Fruit fly (Drosophila melanogaster) whole organism, embryonic: Measurements from ENCODE around the gene JMJD4.

Experiments
- Bteb2 ChIP-seq: fragments of 200-800 bp; sonication (Bioruptor generic); optimal IDR thresholded peaks from 2 replicates; lab custom pipeline; 2016; ENCODE audit warnings: missing biosample characterization, missing genetic modification characterization
- CG10543 ChIP-seq: fragments of 200-800 bp; sonication (Bioruptor generic); optimal IDR thresholded peaks from 3 replicates; lab custom pipeline; 2017; ENCODE audit warnings: missing biosample characterization, mild to moderate bottlenecking, missing genetic modification characterization, moderate library complexity
- CG12071 ChIP-seq: fragments of 200-800 bp; sonication (Bioruptor generic); optimal IDR thresholded peaks from 3 replicates; lab custom pipeline; 2018; ENCODE audit warnings: missing biosample characterization, mild to moderate bottlenecking, missing genetic modification characterization
- CG12219 ChIP-seq: fragments of 200-800 bp; sonication (Bioruptor generic); optimal IDR thresholded peaks from 3 replicates; lab custom pipeline; 2018; ENCODE audit warnings: missing biosample characterization, mild to moderate bottlenecking, missing genetic modification characterization
- CG14965 ChIP-seq: fragments of 200-800 bp; sonication (Bioruptor generic); optimal IDR thresholded peaks from 2 replicates; lab custom pipeline; 2016; ENCODE audit warnings: missing biosample characterization, missing genetic modification characterization, borderline replicate concordance
- CG1529 ChIP-seq: fragments of 200-800 bp; sonication (Bioruptor generic); optimal IDR thresholded peaks from 3 replicates; lab custom pipeline; 2018; ENCODE audit warnings: missing biosample characterization, missing genetic modification characterization
- CG15514 ChIP-seq: fragments of 200-800 bp; sonication (Bioruptor generic); optimal IDR thresholded peaks from 3 replicates; lab custom pipeline; 2017; ENCODE audit warnings: missing biosample characterization, missing genetic modification characterization, mild to moderate bottlenecking, moderate library complexity, missing genetic modification reagents
- CG17612 ChIP-seq: fragments of 200-800 bp; sonication (Bioruptor generic); IDR thresholded peaks from 2 replicates; pipeline ENCODE4 v1.3.6; 2022; ENCODE audit warnings: missing biosample characterization, missing genetic modification characterization
- CG17802 ChIP-seq: fragments of 200-800 bp; sonication (Bioruptor generic); optimal IDR thresholded peaks from 2 replicates; lab custom pipeline; 2018; ENCODE audit warnings: missing biosample characterization, mild to moderate bottlenecking, missing genetic modification characterization, moderate library complexity
- CG1792 ChIP-seq: fragments of 200-800 bp; sonication (Bioruptor generic); optimal IDR thresholded peaks from 2 replicates; lab custom pipeline; 2016; ENCODE audit warnings: missing biosample characterization, missing genetic modification characterization
- CG2120 ChIP-seq: fragments of 200-800 bp; sonication (Bioruptor generic); optimal IDR thresholded peaks from 3 replicates; lab custom pipeline; 2016; ENCODE audit warnings: missing biosample characterization, missing genetic modification characterization
- CG32532 ChIP-seq: fragments of 200-800 bp; sonication (Bioruptor generic); IDR thresholded peaks from 2 replicates; pipeline ENCODE4 v1.3.6; 2022; ENCODE audit warnings: missing biosample characterization, missing genetic modification characterization
- CG32772 ChIP-seq: fragments of 200-800 bp; sonication (Bioruptor generic); IDR thresholded peaks from 2 replicates; pipeline ENCODE4 v1.3.6; 2022; ENCODE audit warnings: missing biosample characterization, missing genetic modification characterization
- CG3407 ChIP-seq: fragments of 200-800 bp; sonication (Bioruptor generic); optimal IDR thresholded peaks from 2 replicates; lab custom pipeline; 2018; ENCODE audit warnings: missing biosample characterization, mild to moderate bottlenecking, missing genetic modification characterization
- CG34376 ChIP-seq: fragments of 200-800 bp; sonication (Bioruptor generic); optimal IDR thresholded peaks from 2 replicates; lab custom pipeline; 2018; ENCODE audit warnings: missing biosample characterization, mild to moderate bottlenecking, missing genetic modification characterization
- CG6765 ChIP-seq: fragments of 200-800 bp; sonication (Bioruptor generic); optimal IDR thresholded peaks from 3 replicates; lab custom pipeline; 2017; ENCODE audit warnings: missing biosample characterization, mild to moderate bottlenecking, missing genetic modification characterization
- CG6813 ChIP-seq: fragments of 200-800 bp; sonication (Bioruptor generic); optimal IDR thresholded peaks from 2 replicates; lab custom pipeline; 2017; ENCODE audit warnings: missing biosample characterization, missing genetic modification characterization, mild to moderate bottlenecking, moderate library complexity, missing genetic modification reagents
- CG8388 ChIP-seq: fragments of 200-800 bp; sonication (Bioruptor generic); optimal IDR thresholded peaks from 2 replicates; lab custom pipeline; 2019; ENCODE audit warnings: missing biosample characterization, mild to moderate bottlenecking, missing genetic modification characterization, moderate library complexity
- CG9817 ChIP-seq: fragments of 200-800 bp; sonication (Bioruptor generic); optimal IDR thresholded peaks from 2 replicates; lab custom pipeline; 2018; ENCODE audit warnings: missing biosample characterization, mild to moderate bottlenecking, missing genetic modification characterization, moderate library complexity
- CHES-1-like ChIP-seq: fragments of 200-800 bp; sonication (Bioruptor generic); optimal IDR thresholded peaks from 2 replicates; lab custom pipeline; 2016; ENCODE audit warnings: missing biosample characterization, missing genetic modification characterization
- Dip2 ChIP-seq: fragments of 200-800 bp; sonication (Bioruptor generic); IDR thresholded peaks from 2 replicates; pipeline ENCODE4 v1.3.6; 2022; ENCODE audit warnings: missing biosample characterization, missing genetic modification characterization
- Doc2 ChIP-seq: fragments of 200-800 bp; sonication (Bioruptor generic); IDR thresholded peaks from 2 replicates; pipeline ENCODE4 v1.3.6; 2022; ENCODE audit warnings: missing biosample characterization, missing genetic modification characterization
- Dref ChIP-seq: fragments of 200-800 bp; sonication (Bioruptor generic); IDR thresholded peaks from 2 replicates; pipeline ENCODE4 v1.3.6; 2022; ENCODE audit warnings: missing biosample characterization, missing genetic modification characterization
- GATAe ChIP-seq: fragments of 200-800 bp; sonication (Bioruptor generic); conservative IDR thresholded peaks from 2 replicates; pipeline ENCODE4 v1.3.6; 2022; ENCODE audit warnings: missing biosample characterization, missing genetic modification characterization
- Lhr ChIP-seq: fragments of 200-800 bp; sonication (Bioruptor generic); optimal IDR thresholded peaks from 3 replicates; lab custom pipeline; 2017; ENCODE audit warnings: mild to moderate bottlenecking, missing biosample characterization, missing genetic modification reagents, missing genetic modification characterization
- Max ChIP-seq: fragments of 200-800 bp; sonication (Bioruptor generic); optimal IDR thresholded peaks from 2 replicates; lab custom pipeline; 2016; ENCODE audit warnings: missing biosample characterization, mild to moderate bottlenecking, missing genetic modification characterization
- NC2β ChIP-seq: fragments of 200-800 bp; sonication (Bioruptor generic); optimal IDR thresholded peaks from 2 replicates; lab custom pipeline; 2016; ENCODE audit warnings: missing biosample characterization, missing genetic modification characterization
- Opbp ChIP-seq: fragments of 200-800 bp; sonication (Bioruptor generic); IDR thresholded peaks from 3 replicates; pipeline ENCODE4 v1.3.6; 2022; ENCODE audit warnings: missing biosample characterization, missing genetic modification characterization; ENCODE audit not compliant: partially characterized antibody
- Sry-β ChIP-seq: fragments of 200-800 bp; sonication (Bioruptor generic); optimal IDR thresholded peaks from 2 replicates; lab custom pipeline; 2018; ENCODE audit warnings: missing biosample characterization, mild to moderate bottlenecking, missing genetic modification characterization, moderate library complexity
- Xrp1 ChIP-seq: fragments of 200-800 bp; sonication (Bioruptor generic); IDR thresholded peaks from 2 replicates; pipeline ENCODE4 v1.3.6; 2022; ENCODE audit warnings: missing biosample characterization, missing genetic modification characterization
- bab2 ChIP-seq: fragments of 200-800 bp; sonication (Bioruptor generic); optimal IDR thresholded peaks from 2 replicates; lab custom pipeline; 2016; ENCODE audit warnings: missing biosample characterization, missing genetic modification characterization
- bsh ChIP-seq, 2 experiments: fragments of 200-800 bp; sonication (Bioruptor generic); optimal IDR thresholded peaks; 2 replicates each; lab custom pipeline; 2017 to 2018; ENCODE audit warnings: mild to moderate bottlenecking in 2 of 2, missing biosample characterization in 2 of 2, missing genetic modification characterization in 2 of 2, moderate library complexity in 1 of 2
- da ChIP-seq: fragments of 200-800 bp; sonication (Bioruptor generic); optimal IDR thresholded peaks from 2 replicates; lab custom pipeline; 2016; ENCODE audit warnings: missing biosample characterization, missing genetic modification characterization
- dm ChIP-seq: fragments of 200-800 bp; sonication (Bioruptor generic); optimal IDR thresholded peaks from 3 replicates; lab custom pipeline; 2016; ENCODE audit warnings: missing biosample characterization, missing genetic modification characterization
- gcm2 ChIP-seq: fragments of 200-800 bp; sonication (Bioruptor generic); optimal IDR thresholded peaks from 2 replicates; lab custom pipeline; 2016; ENCODE audit warnings: missing biosample characterization, missing genetic modification characterization
- gsb ChIP-seq: fragments of 200-800 bp; sonication (Bioruptor generic); IDR thresholded peaks from 2 replicates; pipeline ENCODE4 v1.3.6; 2022; ENCODE audit warnings: missing biosample characterization, missing genetic modification characterization
- ken ChIP-seq: fragments of 200-800 bp; sonication (Bioruptor generic); IDR thresholded peaks from 3 replicates; pipeline ENCODE4 v1.3.6; 2022; ENCODE audit warnings: missing biosample characterization, missing genetic modification characterization
- lab ChIP-seq: fragments of 200-800 bp; sonication (Bioruptor generic); optimal IDR thresholded peaks from 3 replicates; lab custom pipeline; 2017; ENCODE audit warnings: missing biosample characterization, missing genetic modification characterization, mild to moderate bottlenecking, moderate library complexity, missing genetic modification reagents
- lola ChIP-seq, 3 experiments: fragments of >200 bp in 2 of 3; fragments of 200-800 bp in 1 of 3; sonication (Bioruptor generic) in 1 of 3; optimal IDR thresholded peaks; 2 replicates each; lab custom pipeline; 2017 to 2019; ENCODE audit warnings: missing biosample characterization in 3 of 3, missing genetic modification characterization in 3 of 3, mild to moderate bottlenecking in 1 of 3, moderate library complexity in 1 of 3
- otp ChIP-seq: fragments of 200-800 bp; sonication (Bioruptor generic); IDR thresholded peaks from 3 replicates; pipeline ENCODE4, ENCODE4 v1.3.6; 2022; ENCODE audit warnings: missing biosample characterization, missing genetic modification characterization
- pfk ChIP-seq: fragments of 200-800 bp; sonication (Bioruptor generic); optimal IDR thresholded peaks from 2 replicates; lab custom pipeline; 2018; ENCODE audit warnings: missing biosample characterization, mild to moderate bottlenecking, missing genetic modification characterization, moderate library complexity
- schlank ChIP-seq: fragments of 200-800 bp; sonication (Bioruptor generic); optimal IDR thresholded peaks from 2 replicates; lab custom pipeline; 2018; ENCODE audit warnings: missing biosample characterization, mild to moderate bottlenecking, missing genetic modification characterization
- shn ChIP-seq: fragments of 200-800 bp; sonication (Bioruptor generic); optimal IDR thresholded peaks from 3 replicates; lab custom pipeline; 2016; ENCODE audit warnings: missing biosample characterization, missing genetic modification characterization
- slou ChIP-seq: fragments of 200-800 bp; sonication (Bioruptor generic); optimal IDR thresholded peaks from 3 replicates; lab custom pipeline; 2016; ENCODE audit warnings: missing biosample characterization, missing genetic modification characterization
- stwl ChIP-seq: fragments of 200-800 bp; sonication (Bioruptor generic); optimal IDR thresholded peaks from 3 replicates; lab custom pipeline; 2018; ENCODE audit warnings: missing biosample characterization, mild to moderate bottlenecking, missing genetic modification characterization, moderate library complexity
- sug ChIP-seq: fragments of 200-800 bp; optimal IDR thresholded peaks from 2 replicates; lab custom pipeline; 2019; ENCODE audit warnings: missing biosample characterization, mild to moderate bottlenecking, missing genetic modification characterization, moderate library complexity
- tna ChIP-seq: fragments of 200-800 bp; sonication (Bioruptor generic); IDR thresholded peaks from 2 replicates; pipeline ENCODE4 v1.3.6; 2022; ENCODE audit warnings: missing biosample characterization, missing genetic modification characterization; ENCODE audit not compliant: partially characterized antibody
- usp ChIP-seq: fragments of >200 bp; optimal IDR thresholded peaks from 2 replicates; lab custom pipeline; 2017; ENCODE audit warnings: missing biosample characterization, missing genetic modification characterization
- wek ChIP-seq: fragments of 200-800 bp; sonication (Bioruptor generic); optimal IDR thresholded peaks from 3 replicates; lab custom pipeline; 2018; ENCODE audit warnings: missing biosample characterization, mild to moderate bottlenecking, missing genetic modification characterization, moderate library complexity
- zfh2 ChIP-seq: fragments of 200-800 bp; sonication (Bioruptor generic); optimal IDR thresholded peaks from 2 replicates; lab custom pipeline; 2016; ENCODE audit warnings: missing biosample characterization, missing genetic modification characterization

Gene JMJD4

dm6 chr2L:18136427-18136857, 22.6 kb downstream of the JMJD4 start (continued):
- TF ChIP-seq CG1792 (GFP tag; lab: Kevin White, UChicago) (peak; percentile 57), CG17802 (no peak), lola (GFP tag; optimal IDR thresholded peaks at IDR 0.05; lab: Kevin White, UChicago) (no peak), wek (no peak), CG2120 (GFP tag; lab: Kevin White, UChicago) (peak; percentile 67), stwl (tag; lab: Kevin White, UChicago) (no peak), Xrp1 (GFP tag; lab: Robert Waterston, UW) (peak; percentile 25; the same call in 1 of the 2 replicates), slou (peak; percentile 4), CG8388 (no peak), schlank (tag; lab: Kevin White, UChicago) (peak; percentile 66), CG9817 (tag; lab: Kevin White, UChicago) (peak; percentile 28), Sry-β (no peak), da (GFP tag; lab: Kevin White, UChicago) (no peak), CG14965 (no peak), gcm2 (GFP tag; lab: Kevin White, UChicago) (no peak), CG10543 (GFP tag; lab: Kevin White, UChicago) (peak; percentile 81), CG6813 (GFP tag; lab: Kevin White, UChicago) (peak; percentile 45), Dref (no peak), Bteb2 (GFP tag; lab: Kevin White, UChicago) (peak; percentile 62), ken (GFP tag; lab: Robert Waterston, UW) (no peak), CG15514 (GFP tag; lab: Kevin White, UChicago) (peak; percentile 58), dm (GFP tag; lab: Kevin White, UChicago) (no peak), lab (GFP tag; lab: Kevin White, UChicago) (peak; percentile 86), shn (GFP tag; lab: Kevin White, UChicago) (peak; percentile 0), CG17612 (0 out of 2 replicates have a peak, but pooled peaks have one; percentile 22), CG1529 (no peak), Max (GFP tag; lab: Kevin White, UChicago) (no peak), Lhr (GFP tag; lab: Kevin White, UChicago) (no peak), GATAe (no peak), NC2β (no peak), Doc2 (GFP tag; lab: Robert Waterston, UW) (no peak), CHES-1-like (GFP tag; lab: Kevin White, UChicago) (peak; percentile 61), tna (GFP tag; lab: Robert Waterston, UW) (no peak), bab2 (GFP tag; lab: Kevin White, UChicago) (peak; percentile 47), CG32772 (no peak), CG34376 (GFP tag; lab: Kevin White, UChicago) (peak; percentile 48), otp (GFP tag; lab: Robert Waterston, UW) (0 out of 3 replicates have a peak, but pooled peaks have one; percentile 10), usp (GFP tag; lab: Kevin White, UChicago) (no peak), Dip2 (GFP tag; lab: Robert Waterston, UW) (no peak), zfh2 (GFP tag; lab: Kevin White, UChicago) (peak; percentile 32), CG6765 (GFP tag; lab: Kevin White, UChicago) (peak; percentile 50), sug (tag; lab: Kevin White, UChicago) (peak; percentile 47), CG12071 (GFP tag; lab: Kevin White, UChicago) (peak; percentile 64), pfk (GFP tag; lab: Kevin White, UChicago) (no peak), CG32532 (peak; percentile 37; the same call in 1 of the 2 replicates), gsb (GFP tag; lab: Robert Waterston, UW) (0 out of 2 replicates have a peak, but pooled peaks have one; percentile 46), CG3407 (GFP tag; lab: Kevin White, UChicago) (no peak), bsh (GFP tag; optimal IDR thresholded peaks at IDR 0.05; lab: Kevin White, UChicago) (no peak), Opbp (GFP tag; lab: Robert Waterston, UW) (no peak), CG12219 (no peak)
